Worm (Caenorhabditis elegans) whole organism, L4 larva: ENCODE results near the gene dao-2.

Source experiments
- F26F4.8 ChIP-seq: fragments of 200-800 bp; sonication (Bioruptor generic); conservative IDR thresholded peaks from 2 replicates; pipeline ENCODE4 v1.3.6; 2022; ENCODE audit warnings: missing genetic modification characterization, missing compliant biosample characterization
- snpc-4 ChIP-seq: fragments of 150-350 bp; optimal IDR thresholded peaks from 2 replicates; lab custom pipeline; 2014; ENCODE audit warnings: missing biosample characterization, missing genetic modification characterization

DNA sequence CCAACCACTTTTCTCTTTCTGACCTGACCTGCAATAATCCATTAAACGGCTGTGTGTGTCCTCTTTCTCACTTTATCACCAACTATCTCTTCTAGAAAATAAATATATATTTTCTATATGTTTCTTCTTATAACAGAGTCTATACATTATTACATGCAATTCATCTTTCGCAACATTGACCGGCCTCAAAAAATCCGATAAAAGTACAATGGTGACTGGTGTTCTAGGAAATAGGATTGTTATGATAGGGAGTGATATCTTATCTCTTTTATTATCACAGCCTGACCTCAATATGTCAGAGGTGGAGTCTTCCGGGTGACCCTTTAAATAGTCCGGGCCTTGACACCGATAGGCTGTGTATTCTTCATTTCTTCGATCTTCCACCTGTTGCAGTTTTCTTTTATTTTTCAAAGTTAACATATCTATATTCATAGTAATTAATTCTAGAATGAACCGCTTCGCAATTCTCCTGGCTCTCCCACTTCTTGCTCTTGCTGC is at the start of gene dao-2:
- TF ChIP-seq F26F4.8 (GFP tag; lab: Robert Waterston, UW): no peak
- TF ChIP-seq snpc-4 (tag; lab: Kevin White, UChicago): no peak
